Worm (Caenorhabditis elegans): Measurements from ENCODE around the gene C17E7.13.

- TF ChIP-seq cog-1 (tag; optimal IDR thresholded peaks at IDR 0.05) (no peak), klf-2 (GFP tag; conservative IDR thresholded peaks at IDR 0.05) (no peak), ztf-29 (GFP tag; IDR thresholded peaks at IDR 0.05) (no peak)
Observed at ce11 chrV:3931326-3931725, 42.2 kb upstream of the C17E7.13 start, which contains the start of gene srx-63.
